Worm (Caenorhabditis elegans) whole organism, young adult: ENCODE measurements around the gene F42C5.4.

Experiments
- B0035.1 ChIP-seq: sonication (generic microtip); optimal IDR thresholded peaks from 2 replicates; lab custom pipeline; 2016; ENCODE audit warnings: missing genetic modification characterization, mild to moderate bottlenecking, missing compliant biosample characterization, missing genotype, missing genetic modification reagents
- B0261.1 ChIP-seq: sonication (generic microtip); optimal IDR thresholded peaks from 2 replicates; lab custom pipeline; 2016; ENCODE audit warnings: mild to moderate bottlenecking, missing genetic modification characterization, moderate library complexity, missing compliant biosample characterization
- D2030.7 ChIP-seq: fragments of 200-800 bp; sonication (Bioruptor generic); IDR thresholded peaks from 2 replicates; pipeline ENCODE4 v1.3.6; 2022; ENCODE audit warnings: missing genetic modification reagents, missing genetic modification characterization, missing compliant biosample characterization
- F23B12.7 ChIP-seq: sonication (generic microtip); optimal IDR thresholded peaks from 2 replicates; lab custom pipeline; 2017; ENCODE audit warnings: missing genetic modification characterization, mild to moderate bottlenecking, missing compliant biosample characterization, antibody characterized with exemption, moderate library complexity; ENCODE audit not compliant: insufficient read depth
- F37B4.10 ChIP-seq: fragments of 200-800 bp; sonication (Bioruptor generic); IDR thresholded peaks from 2 replicates; pipeline ENCODE4 v1.3.6; 2022; ENCODE audit warnings: missing genetic modification characterization, missing compliant biosample characterization
- F55B11.4 ChIP-seq: sonication (generic microtip); optimal IDR thresholded peaks from 2 replicates; lab custom pipeline; 2016; ENCODE audit warnings: missing compliant biosample characterization, missing genetic modification characterization, borderline replicate concordance; ENCODE audit not compliant: insufficient read depth
- T07F8.4 ChIP-seq: sonication (generic microtip); optimal IDR thresholded peaks from 2 replicates; lab custom pipeline; 2016; ENCODE audit warnings: mild to moderate bottlenecking, missing genetic modification characterization, moderate library complexity, missing compliant biosample characterization
- T26A5.8 ChIP-seq: sonication (generic microtip); optimal IDR thresholded peaks from 2 replicates; lab custom pipeline; 2016; ENCODE audit warnings: missing genetic modification characterization, missing compliant biosample characterization
- Y53F4B.3 ChIP-seq: fragments of 200-800 bp; sonication (Bioruptor generic); IDR thresholded peaks from 2 replicates; pipeline ENCODE4 v1.3.6; 2022; ENCODE audit warnings: missing genetic modification reagents, missing genetic modification characterization, missing compliant biosample characterization
- Y67H2A.10 ChIP-seq: fragments of 200-800 bp; sonication (Bioruptor generic); conservative IDR thresholded peaks from 2 replicates; pipeline ENCODE4 v1.3.6; 2022; ENCODE audit warnings: missing genetic modification reagents, missing genetic modification characterization, missing compliant biosample characterization
- Y95B8A.8 ChIP-seq: fragments of 200-800 bp; sonication (Bioruptor generic); IDR thresholded peaks from 2 replicates; pipeline ENCODE4 v1.3.6; 2022; ENCODE audit warnings: missing genetic modification reagents, missing genetic modification characterization, missing compliant biosample characterization
- ama-1 ChIP-seq, 3 experiments: fragments of 150-350 bp in 1 of 3; sonication (generic microtip) in 2 of 3; optimal IDR thresholded peaks; 2 replicates each; lab custom pipeline; 2014 to 2018; ENCODE audit warnings: missing biosample characterization in 2 of 3, missing genetic modification characterization in 2 of 3, missing genetic modification reagents in 2 of 3
- aptf-2 ChIP-seq: fragments of 200-800 bp; sonication (Bioruptor generic); conservative IDR thresholded peaks from 2 replicates; pipeline ENCODE4 v1.3.6; 2022; ENCODE audit warnings: missing genetic modification reagents, missing genetic modification characterization, missing compliant biosample characterization
- aptf-3 ChIP-seq: fragments of 200-800 bp; sonication (Bioruptor generic); IDR thresholded peaks from 2 replicates; pipeline ENCODE4 v1.3.6; 2022; ENCODE audit warnings: missing genetic modification characterization, missing compliant biosample characterization
- atf-7 ChIP-seq: sonication (generic microtip); optimal IDR thresholded peaks from 2 replicates; lab custom pipeline; 2017; ENCODE audit warnings: mild to moderate bottlenecking, missing genetic modification characterization, missing compliant biosample characterization
- athp-1 ChIP-seq: sonication (generic microtip); optimal IDR thresholded peaks from 2 replicates; lab custom pipeline; 2017; ENCODE audit warnings: mild to moderate bottlenecking, missing genetic modification characterization, missing compliant biosample characterization
- attf-3 ChIP-seq: fragments of 200-800 bp; sonication (Bioruptor generic); conservative IDR thresholded peaks from 2 replicates; pipeline ENCODE4 v1.3.6; 2022; ENCODE audit warnings: missing genetic modification reagents, missing genetic modification characterization, missing compliant biosample characterization
- attf-5 ChIP-seq: fragments of 200-800 bp; sonication (Bioruptor generic); optimal IDR thresholded peaks from 2 replicates; lab custom pipeline; 2018; ENCODE audit warnings: mild to moderate bottlenecking, missing genetic modification characterization, missing compliant biosample characterization
- cebp-2 ChIP-seq: fragments of 200-800 bp; sonication (Bioruptor generic); IDR thresholded peaks from 2 replicates; pipeline ENCODE4 v1.3.6; 2022; ENCODE audit warnings: missing genetic modification characterization, missing compliant biosample characterization
- ceh-27 ChIP-seq: fragments of 200-800 bp; sonication (Bioruptor generic); optimal IDR thresholded peaks from 2 replicates; lab custom pipeline; 2018; ENCODE audit warnings: mild to moderate bottlenecking, missing genetic modification characterization, moderate library complexity, missing compliant biosample characterization
- dox-1 ChIP-seq: fragments of 200-800 bp; sonication (Bioruptor generic); IDR thresholded peaks from 2 replicates; pipeline ENCODE4 v1.3.6; 2022; ENCODE audit warnings: missing genetic modification reagents, missing genetic modification characterization, missing compliant biosample characterization
- efl-1 ChIP-seq: fragments of 150-350 bp; optimal IDR thresholded peaks from 2 replicates; lab custom pipeline; 2014; ENCODE audit warnings: missing biosample characterization, missing genetic modification reagents, missing genetic modification characterization
- ekl-4 ChIP-seq: fragments of 200-800 bp; sonication (Bioruptor generic); IDR thresholded peaks from 2 replicates; pipeline ENCODE4 v1.3.6; 2022; ENCODE audit warnings: missing genetic modification reagents, missing genetic modification characterization, missing compliant biosample characterization
- him-1 ChIP-seq: sonication (generic microtip); optimal IDR thresholded peaks from 2 replicates; lab custom pipeline; 2016; ENCODE audit warnings: missing genotype, missing genetic modification reagents, missing genetic modification characterization, missing compliant biosample characterization
- hmg-1.2 ChIP-seq: fragments of 200-800 bp; sonication (Bioruptor generic); IDR thresholded peaks from 2 replicates; pipeline ENCODE4 v1.3.6; 2022; ENCODE audit warnings: missing genetic modification reagents, missing genetic modification characterization, missing compliant biosample characterization
- hsf-1 ChIP-seq: fragments of 200-800 bp; sonication (Bioruptor generic); IDR thresholded peaks from 2 replicates; pipeline ENCODE4 v1.3.6; 2022; ENCODE audit warnings: missing genetic modification reagents, missing genetic modification characterization, missing compliant biosample characterization
- lag-1 ChIP-seq: fragments of 200-800 bp; sonication (Bioruptor generic); IDR thresholded peaks from 2 replicates; pipeline ENCODE4 v1.3.6; 2022; ENCODE audit warnings: missing genetic modification reagents, missing genetic modification characterization, missing compliant biosample characterization
- let-526 ChIP-seq: fragments of 200-800 bp; sonication (Bioruptor generic); IDR thresholded peaks from 2 replicates; pipeline ENCODE4 v1.3.6; 2022; ENCODE audit warnings: missing genetic modification reagents, missing genetic modification characterization, missing compliant biosample characterization
- madf-10 ChIP-seq: sonication (generic microtip); optimal IDR thresholded peaks from 2 replicates; lab custom pipeline; 2016; ENCODE audit warnings: mild to moderate bottlenecking, missing genetic modification characterization, missing compliant biosample characterization
- mel-28 ChIP-seq: sonication (generic microtip); optimal IDR thresholded peaks from 2 replicates; lab custom pipeline; 2016; ENCODE audit warnings: borderline replicate concordance, mild to moderate bottlenecking, missing genetic modification characterization, missing compliant biosample characterization
- nfya-1 ChIP-seq: sonication (generic microtip); optimal IDR thresholded peaks from 2 replicates; lab custom pipeline; 2017; ENCODE audit warnings: antibody characterized with exemption, missing compliant biosample characterization, missing genetic modification characterization, borderline replicate concordance; ENCODE audit not compliant: insufficient read depth
- rcor-1 ChIP-seq: fragments of 200-800 bp; sonication (Bioruptor generic); IDR thresholded peaks from 2 replicates; pipeline ENCODE4 v1.3.6; 2022; ENCODE audit warnings: missing genetic modification reagents, missing genetic modification characterization, missing compliant biosample characterization
- sea-2 ChIP-seq: fragments of 200-800 bp; sonication (Bioruptor generic); IDR thresholded peaks from 2 replicates; pipeline ENCODE4 v1.3.6; 2022; ENCODE audit warnings: missing genetic modification characterization, missing compliant biosample characterization
- snpc-3.4 ChIP-seq: sonication (generic microtip); optimal IDR thresholded peaks from 2 replicates; lab custom pipeline; 2017; ENCODE audit warnings: missing genetic modification characterization, mild to moderate bottlenecking, missing compliant biosample characterization, antibody characterized with exemption, moderate library complexity, missing genotype, missing genetic modification reagents
- somi-1 ChIP-seq: fragments of 200-800 bp; sonication (Bioruptor generic); optimal IDR thresholded peaks from 2 replicates; lab custom pipeline; 2018; ENCODE audit warnings: mild to moderate bottlenecking, missing genetic modification characterization, missing compliant biosample characterization
- tlf-1 ChIP-seq: fragments of 200-800 bp; sonication (Bioruptor generic); optimal IDR thresholded peaks from 2 replicates; lab custom pipeline; 2018; ENCODE audit warnings: mild to moderate bottlenecking, missing genetic modification characterization, missing compliant biosample characterization
- unc-130 ChIP-seq: sonication (generic microtip); optimal IDR thresholded peaks from 2 replicates; lab custom pipeline; 2016; ENCODE audit warnings: missing genetic modification reagents, missing genetic modification characterization, missing compliant biosample characterization
- unc-62 ChIP-seq: fragments of 150-350 bp; optimal IDR thresholded peaks from 2 replicates; lab custom pipeline; 2014; ENCODE audit warnings: missing biosample characterization, missing genetic modification reagents, missing genetic modification characterization
- xnd-1 ChIP-seq: sonication (generic microtip); optimal IDR thresholded peaks from 2 replicates; lab custom pipeline; 2016; ENCODE audit warnings: missing genotype, missing genetic modification reagents, missing genetic modification characterization, missing compliant biosample characterization
- zfh-2 ChIP-seq: fragments of 200-800 bp; sonication (Bioruptor generic); conservative IDR thresholded peaks from 2 replicates; pipeline ENCODE4 v1.3.6; 2022; ENCODE audit warnings: missing genetic modification reagents, missing genetic modification characterization, missing compliant biosample characterization
- ztf-18 ChIP-seq: sonication (generic microtip); optimal IDR thresholded peaks from 2 replicates; lab custom pipeline; 2016; ENCODE audit warnings: missing genotype, mild to moderate bottlenecking, missing genetic modification characterization, missing compliant biosample characterization
- ztf-22 ChIP-seq: fragments of 200-800 bp; sonication (Bioruptor generic); optimal IDR thresholded peaks from 2 replicates; lab custom pipeline; 2018; ENCODE audit warnings: mild to moderate bottlenecking, missing genetic modification characterization, moderate library complexity, missing compliant biosample characterization
- ztf-25 ChIP-seq: fragments of 200-800 bp; sonication (Bioruptor generic); IDR thresholded peaks from 2 replicates; pipeline ENCODE4 v1.3.6; 2022; ENCODE audit warnings: missing genetic modification reagents, missing genetic modification characterization, missing compliant biosample characterization
- ztf-26 ChIP-seq: sonication (generic microtip); optimal IDR thresholded peaks from 2 replicates; lab custom pipeline; 2017; ENCODE audit warnings: missing genetic modification characterization, missing compliant biosample characterization
- ztf-28 ChIP-seq: fragments of 200-800 bp; sonication (Bioruptor generic); IDR thresholded peaks from 2 replicates; pipeline ENCODE4 v1.3.6; 2022; ENCODE audit warnings: missing genetic modification reagents, missing genetic modification characterization, missing compliant biosample characterization
- ztf-6 ChIP-seq: fragments of 200-800 bp; sonication (Bioruptor generic); IDR thresholded peaks from 2 replicates; pipeline ENCODE4 v1.3.6; 2022; ENCODE audit warnings: missing genetic modification reagents, missing genetic modification characterization, missing compliant biosample characterization

F42C5.4 gene

DNA sequence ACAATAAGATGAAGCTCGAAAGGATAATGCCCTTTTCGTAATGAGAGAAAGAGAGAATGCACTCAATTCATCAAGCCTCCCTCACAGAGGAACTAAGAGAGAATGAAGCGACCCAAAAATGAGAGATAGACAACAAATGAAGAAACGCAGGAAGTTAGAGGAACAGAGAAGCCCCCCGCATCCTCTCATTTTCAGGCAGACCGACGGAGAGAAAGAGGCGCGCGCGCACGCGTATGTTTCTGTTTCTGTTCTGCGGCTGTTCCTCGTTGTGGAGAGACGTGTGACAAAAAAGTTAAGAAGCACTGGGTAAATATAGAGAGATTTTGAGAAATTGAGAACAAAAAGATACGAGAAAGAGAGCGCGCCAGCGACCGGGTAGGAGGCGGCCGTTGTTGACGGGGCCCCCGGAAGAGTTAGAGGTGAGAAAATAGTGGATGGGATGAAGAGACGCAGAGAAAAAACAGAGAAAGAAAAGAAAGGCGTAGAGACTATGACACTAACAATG is 28.1 kb upstream of the F42C5.4 start (continued):
- TF ChIP-seq ztf-22 (GFP tag; lab: Kevin White, UChicago) (no peak), ekl-4 (GFP tag; lab: Robert Waterston, UW) (peak; percentile 65; the same call in 1 of the 2 replicates), attf-3 (no peak), tlf-1 (GFP tag; lab: Kevin White, UChicago) (peak; percentile 12), F23B12.7 (no peak), B0261.1 (tag; lab: Kevin White, UChicago) (no peak), mel-28 (tag; lab: Kevin White, UChicago) (no peak), aptf-2 (GFP tag; lab: Robert Waterston, UW) (no peak), Y67H2A.10 (no peak), T26A5.8 (tag; lab: Kevin White, UChicago) (no peak), atf-7 (tag; lab: Kevin White, UChicago) (peak; percentile 27), zfh-2 (GFP tag; lab: Robert Waterston, UW) (peak; percentile 99), unc-62 (no peak), ztf-6 (GFP tag; lab: Robert Waterston, UW) (no peak), cebp-2 (GFP tag; lab: Robert Waterston, UW) (no peak), aptf-3 (GFP tag; lab: Robert Waterston, UW) (no peak), him-1 (tag; lab: Kevin White, UChicago) (no peak), athp-1 (tag; lab: Kevin White, UChicago) (no peak), ztf-18 (tag; lab: Kevin White, UChicago) (peak; percentile 48), unc-130 (GFP tag; lab: Kevin White, UChicago) (no peak), Y95B8A.8 (GFP tag; lab: Robert Waterston, UW) (no peak), Y53F4B.3 (GFP tag; lab: Robert Waterston, UW) (no peak), sea-2 (GFP tag; lab: Robert Waterston, UW) (no peak), lag-1 (GFP tag; lab: Robert Waterston, UW) (no peak), ztf-25 (no peak), let-526 (GFP tag; lab: Robert Waterston, UW) (no peak), ztf-28 (GFP tag; lab: Robert Waterston, UW) (no peak), nfya-1 (no peak), xnd-1 (tag; lab: Kevin White, UChicago) (no peak), ztf-26 (tag; lab: Kevin White, UChicago) (peak; percentile 53), F37B4.10 (GFP tag; lab: Robert Waterston, UW) (no peak), ceh-27 (GFP tag; lab: Kevin White, UChicago) (peak; percentile 8), dox-1 (GFP tag; lab: Robert Waterston, UW) (peak; percentile 91), attf-5 (GFP tag; lab: Kevin White, UChicago) (peak; percentile 88), hmg-1.2 (GFP tag; lab: Robert Waterston, UW) (peak; percentile 97), somi-1 (peak; percentile 86), T07F8.4 (tag; lab: Kevin White, UChicago) (no peak), snpc-3.4 (tag; lab: Kevin White, UChicago) (no peak), efl-1 (GFP tag; lab: Kevin White, UChicago) (no peak), D2030.7 (GFP tag; lab: Robert Waterston, UW) (no peak), ama-1 (optimal IDR thresholded peaks at IDR 0.05; lab: Kevin White, UChicago) (no peak), ama-1 (GFP tag; optimal IDR thresholded peaks at IDR 0.05; lab: Kevin White, UChicago) (no peak), B0035.1 (tag; lab: Kevin White, UChicago) (no peak), hsf-1 (GFP tag; lab: Robert Waterston, UW) (no peak), rcor-1 (GFP tag; lab: Robert Waterston, UW) (no peak), madf-10 (tag; lab: Kevin White, UChicago) (peak; percentile 27), F55B11.4 (no peak)
